Fruit fly (Drosophila melanogaster) whole organism, embryonic: ENCODE results near the gene Fur2.

Experiments used
- B-H1 ChIP-seq: fragments of 200-800 bp; sonication (Bioruptor generic); IDR thresholded peaks from 3 replicates; pipeline ENCODE4 v1.3.6; 2022; ENCODE audit warnings: missing biosample characterization, missing genetic modification characterization
- BEAF-32 ChIP-seq: fragments of 200-800 bp; sonication (Bioruptor generic); optimal IDR thresholded peaks from 3 replicates; lab custom pipeline; 2017; ENCODE audit warnings: missing biosample characterization, missing genetic modification characterization, mild to moderate bottlenecking, moderate library complexity, missing genetic modification reagents
- CG10274 ChIP-seq: fragments of 200-800 bp; sonication (Bioruptor generic); optimal IDR thresholded peaks from 3 replicates; lab custom pipeline; 2017; ENCODE audit warnings: missing biosample characterization, mild to moderate bottlenecking, missing genetic modification characterization
- CG10654 ChIP-seq: fragments of 200-800 bp; sonication (Bioruptor generic); optimal IDR thresholded peaks from 2 replicates; lab custom pipeline; 2016; ENCODE audit warnings: missing biosample characterization, missing genetic modification characterization
- CG12659 ChIP-seq: fragments of 200-800 bp; sonication (Bioruptor generic); optimal IDR thresholded peaks from 3 replicates; lab custom pipeline; 2017; ENCODE audit warnings: mild to moderate bottlenecking, missing biosample characterization, missing genetic modification reagents, missing genetic modification characterization
- CG12942 ChIP-seq: fragments of 200-800 bp; sonication (Bioruptor generic); optimal IDR thresholded peaks from 3 replicates; lab custom pipeline; 2016; ENCODE audit warnings: missing biosample characterization, missing genetic modification characterization
- CG14441 ChIP-seq: fragments of 200-800 bp; sonication (Bioruptor generic); IDR thresholded peaks from 2 replicates; pipeline ENCODE4 v1.3.6; 2022; ENCODE audit warnings: missing biosample characterization, missing genetic modification characterization
- CG15073 ChIP-seq: fragments of 200-800 bp; sonication (Bioruptor generic); optimal IDR thresholded peaks from 2 replicates; lab custom pipeline; 2016; ENCODE audit warnings: missing biosample characterization, missing genetic modification characterization
- CG15514 ChIP-seq: fragments of 200-800 bp; sonication (Bioruptor generic); optimal IDR thresholded peaks from 3 replicates; lab custom pipeline; 2017; ENCODE audit warnings: missing biosample characterization, missing genetic modification characterization, mild to moderate bottlenecking, moderate library complexity, missing genetic modification reagents
- CG1602 ChIP-seq: fragments of 200-800 bp; sonication (Bioruptor generic); optimal IDR thresholded peaks from 3 replicates; lab custom pipeline; 2016; ENCODE audit warnings: missing biosample characterization, missing genetic modification characterization
- CG1603 ChIP-seq: fragments of 200-800 bp; sonication (Bioruptor generic); optimal IDR thresholded peaks from 2 replicates; lab custom pipeline; 2019; ENCODE audit warnings: missing biosample characterization, mild to moderate bottlenecking, missing genetic modification characterization, moderate library complexity
- CG3726 ChIP-seq: fragments of 200-800 bp; sonication (Bioruptor generic); IDR thresholded peaks from 3 replicates; pipeline ENCODE4, ENCODE4 v1.3.6; 2022; ENCODE audit warnings: missing biosample characterization, missing genetic modification characterization
- CG4328 ChIP-seq: fragments of 200-800 bp; sonication (Bioruptor generic); optimal IDR thresholded peaks from 3 replicates; lab custom pipeline; 2017; ENCODE audit warnings: missing biosample characterization, missing genetic modification reagents, missing genetic modification characterization
- CG6689 ChIP-seq: fragments of 200-800 bp; sonication (Bioruptor generic); IDR thresholded peaks from 2 replicates; pipeline ENCODE4 v1.3.6; 2022; ENCODE audit warnings: missing biosample characterization, missing genetic modification characterization
- CG7357 ChIP-seq: fragments of 200-800 bp; sonication (Bioruptor generic); IDR thresholded peaks from 3 replicates; pipeline ENCODE4 v1.3.6; 2022; ENCODE audit warnings: missing biosample characterization, missing genetic modification characterization
- CG7556 ChIP-seq: fragments of 200-800 bp; sonication (Bioruptor generic); optimal IDR thresholded peaks from 2 replicates; lab custom pipeline; 2017; ENCODE audit warnings: missing biosample characterization, mild to moderate bottlenecking, missing genetic modification characterization
- CG8359 ChIP-seq: fragments of 200-800 bp; sonication (Bioruptor generic); optimal IDR thresholded peaks from 2 replicates; lab custom pipeline; 2017; ENCODE audit warnings: missing biosample characterization, mild to moderate bottlenecking, missing genetic modification characterization, borderline replicate concordance
- CG9215 ChIP-seq: fragments of 200-800 bp; sonication (Bioruptor generic); IDR thresholded peaks from 2 replicates; pipeline ENCODE4 v1.3.6; 2022; ENCODE audit warnings: missing biosample characterization, missing genetic modification characterization
- CG9876 ChIP-seq: fragments of 200-800 bp; sonication (Bioruptor generic); optimal IDR thresholded peaks from 2 replicates; lab custom pipeline; 2016; ENCODE audit warnings: missing biosample characterization, missing genetic modification characterization
- D19A ChIP-seq: fragments of 200-800 bp; optimal IDR thresholded peaks from 3 replicates; lab custom pipeline; 2019; ENCODE audit warnings: missing biosample characterization, mild to moderate bottlenecking, missing genetic modification characterization, moderate library complexity
- Dad ChIP-seq: fragments of 200-800 bp; sonication (Bioruptor generic); optimal IDR thresholded peaks from 3 replicates; lab custom pipeline; 2016; ENCODE audit warnings: missing biosample characterization, missing genetic modification characterization
- Dp ChIP-seq: fragments of 200-800 bp; sonication (Bioruptor generic); optimal IDR thresholded peaks from 2 replicates; lab custom pipeline; 2018; ENCODE audit warnings: missing biosample characterization, mild to moderate bottlenecking, missing genetic modification characterization, moderate library complexity
- HLHmδ ChIP-seq: fragments of 200-800 bp; sonication (Bioruptor generic); optimal IDR thresholded peaks from 2 replicates; lab custom pipeline; 2018; ENCODE audit warnings: missing biosample characterization, mild to moderate bottlenecking, missing genetic modification characterization, moderate library complexity
- HmgD ChIP-seq: fragments of 200-800 bp; sonication (Bioruptor generic); optimal IDR thresholded peaks from 3 replicates; lab custom pipeline; 2016; ENCODE audit warnings: missing biosample characterization, missing genetic modification characterization
- HmgZ ChIP-seq: fragments of 200-800 bp; sonication (Bioruptor generic); optimal IDR thresholded peaks from 2 replicates; lab custom pipeline; 2018; ENCODE audit warnings: missing biosample characterization, mild to moderate bottlenecking, missing genetic modification characterization
- Lim3 ChIP-seq: fragments of 200-800 bp; sonication (Bioruptor generic); IDR thresholded peaks from 2 replicates; pipeline ENCODE4 v1.3.6; 2022; ENCODE audit warnings: missing biosample characterization, missing genetic modification characterization
- Meics ChIP-seq: fragments of 200-800 bp; sonication (Bioruptor generic); optimal IDR thresholded peaks from 2 replicates; lab custom pipeline; 2017; ENCODE audit warnings: missing biosample characterization, mild to moderate bottlenecking, missing genetic modification characterization
- Optix ChIP-seq: fragments of 200-800 bp; sonication (Bioruptor generic); IDR thresholded peaks from 3 replicates; pipeline ENCODE4 v1.3.6; 2022; ENCODE audit warnings: missing biosample characterization, missing genetic modification characterization
- Sox100B ChIP-seq: fragments of 200-800 bp; sonication (Bioruptor generic); optimal IDR thresholded peaks from 3 replicates; lab custom pipeline; 2018; ENCODE audit warnings: missing biosample characterization, mild to moderate bottlenecking, missing genetic modification characterization
- Taf1 ChIP-seq: fragments of 200-800 bp; sonication (Bioruptor generic); IDR thresholded peaks from 2 replicates; pipeline ENCODE4 v1.3.6; 2022; ENCODE audit warnings: missing biosample characterization, missing genetic modification characterization
- ac ChIP-seq: fragments of 200-800 bp; sonication (Bioruptor generic); optimal IDR thresholded peaks from 3 replicates; lab custom pipeline; 2017; ENCODE audit warnings: missing biosample characterization, mild to moderate bottlenecking, missing genetic modification characterization
- az2 ChIP-seq: fragments of 200-800 bp; sonication (Bioruptor generic); optimal IDR thresholded peaks from 3 replicates; lab custom pipeline; 2016; ENCODE audit warnings: missing biosample characterization, missing genetic modification characterization
- cad ChIP-seq: fragments of >200 bp; optimal IDR thresholded peaks from 2 replicates; lab custom pipeline; 2017; ENCODE audit warnings: missing biosample characterization, missing genetic modification characterization
- croc ChIP-seq: fragments of 200-800 bp; sonication (Bioruptor generic); conservative IDR thresholded peaks from 3 replicates; pipeline ENCODE4 v1.3.6; 2022; ENCODE audit warnings: missing biosample characterization, missing genetic modification characterization
- ewg ChIP-seq: fragments of 200-800 bp; sonication (Bioruptor generic); optimal IDR thresholded peaks from 3 replicates; lab custom pipeline; 2017; ENCODE audit warnings: mild to moderate bottlenecking, missing biosample characterization, missing genetic modification reagents, missing genetic modification characterization
- fru ChIP-seq: fragments of >200 bp; optimal IDR thresholded peaks from 2 replicates; lab custom pipeline; 2017
- gce ChIP-seq: fragments of 200-800 bp; sonication (Bioruptor generic); IDR thresholded peaks from 3 replicates; pipeline ENCODE4 v1.3.6; 2022; ENCODE audit warnings: missing biosample characterization, missing genetic modification characterization
- gsb ChIP-seq: fragments of 200-800 bp; sonication (Bioruptor generic); IDR thresholded peaks from 2 replicates; pipeline ENCODE4 v1.3.6; 2022; ENCODE audit warnings: missing biosample characterization, missing genetic modification characterization
- ind ChIP-seq: fragments of 200-800 bp; sonication (Bioruptor generic); optimal IDR thresholded peaks from 3 replicates; lab custom pipeline; 2016; ENCODE audit warnings: missing biosample characterization, missing genetic modification characterization
- jigr1 ChIP-seq: fragments of 200-800 bp; sonication (Bioruptor generic); IDR thresholded peaks from 3 replicates; pipeline ENCODE4 v1.3.6; 2022; ENCODE audit warnings: missing biosample characterization, missing genetic modification characterization
- ken ChIP-seq: fragments of 200-800 bp; sonication (Bioruptor generic); IDR thresholded peaks from 3 replicates; pipeline ENCODE4 v1.3.6; 2022; ENCODE audit warnings: missing biosample characterization, missing genetic modification characterization
- knrl ChIP-seq: fragments of 200-800 bp; sonication (Bioruptor generic); IDR thresholded peaks from 3 replicates; pipeline ENCODE4 v1.3.6; 2022; ENCODE audit warnings: missing biosample characterization, missing genetic modification characterization; ENCODE audit not compliant: partially characterized antibody
- nerfin-1 ChIP-seq: fragments of 200-800 bp; sonication (Bioruptor generic); optimal IDR thresholded peaks from 3 replicates; lab custom pipeline; 2019; ENCODE audit warnings: missing biosample characterization, mild to moderate bottlenecking, missing genetic modification characterization, moderate library complexity
- ranshi ChIP-seq: fragments of 200-800 bp; sonication (Bioruptor generic); IDR thresholded peaks from 2 replicates; pipeline ENCODE4 v1.3.6; 2022; ENCODE audit warnings: missing biosample characterization, missing genetic modification characterization
- seq ChIP-seq: fragments of 200-800 bp; sonication (Bioruptor generic); IDR thresholded peaks from 2 replicates; pipeline ENCODE4 v1.3.6; 2022; ENCODE audit warnings: missing biosample characterization, missing genetic modification characterization
- shn ChIP-seq: fragments of 200-800 bp; sonication (Bioruptor generic); optimal IDR thresholded peaks from 3 replicates; lab custom pipeline; 2016; ENCODE audit warnings: missing biosample characterization, missing genetic modification characterization
- slbo ChIP-seq: fragments of 200-800 bp; sonication (Bioruptor generic); IDR thresholded peaks from 2 replicates; pipeline ENCODE4 v1.3.6; 2022; ENCODE audit warnings: missing biosample characterization, missing genetic modification characterization
- stc ChIP-seq: fragments of 200-800 bp; sonication (Bioruptor generic); IDR thresholded peaks from 2 replicates; pipeline ENCODE4 v1.3.6; 2022; ENCODE audit warnings: missing biosample characterization, missing genetic modification characterization
- trh ChIP-seq: fragments of 200-800 bp; sonication (Bioruptor generic); optimal IDR thresholded peaks from 2 replicates; lab custom pipeline; 2016; ENCODE audit warnings: missing biosample characterization, missing genetic modification characterization
- vvl ChIP-seq: fragments of 200-800 bp; sonication (Bioruptor generic); IDR thresholded peaks from 2 replicates; pipeline ENCODE4 v1.3.6; 2022; ENCODE audit warnings: missing biosample characterization, missing genetic modification characterization
- yki ChIP-seq: fragments of >200 bp; optimal IDR thresholded peaks from 3 replicates; lab custom pipeline; 2018
- zf30C ChIP-seq: fragments of 200-800 bp; sonication (Bioruptor generic); optimal IDR thresholded peaks from 3 replicates; lab custom pipeline; 2018; ENCODE audit warnings: missing biosample characterization, mild to moderate bottlenecking, missing genetic modification characterization

Gene Fur2

dm6 chrX:16422466-16423124, 49.7 kb downstream of the Fur2 start, which contains the start of gene hang (continued):
- no peak for TF ChIP-seq CG8359 (GFP tag; lab: Kevin White, UChicago)
- TF ChIP-seq gsb (GFP tag; lab: Robert Waterston, UW) = no peak
- peak; percentile 60 for TF ChIP-seq slbo (GFP tag; lab: Robert Waterston, UW)
- TF ChIP-seq cad = no peak
- TF ChIP-seq CG9876 (GFP tag; lab: Kevin White, UChicago) = peak; percentile 38
- no peak for TF ChIP-seq CG1602 (GFP tag; lab: Kevin White, UChicago)
- no peak for TF ChIP-seq seq (GFP tag; lab: Robert Waterston, UW)
- no peak for TF ChIP-seq Lim3 (GFP tag; lab: Robert Waterston, UW)
- TF ChIP-seq CG15073 (GFP tag; lab: Kevin White, UChicago) = no peak
- TF ChIP-seq CG10654 = peak; percentile 14
- peak; percentile 45; the same call in 1 of the 3 replicates for TF ChIP-seq ken
- TF ChIP-seq B-H1 (GFP tag; lab: Robert Waterston, UW) = no peak
- no peak for TF ChIP-seq Dad (GFP tag; lab: Kevin White, UChicago)
- TF ChIP-seq zf30C = no peak
- no peak for TF ChIP-seq jigr1 (GFP tag; lab: Robert Waterston, UW)
- TF ChIP-seq CG3726 = no peak
- TF ChIP-seq Meics (GFP tag; lab: Kevin White, UChicago) = peak; percentile 23
- no peak for TF ChIP-seq yki (lab: Kevin White, UChicago)
- TF ChIP-seq az2 = no peak
- no peak for TF ChIP-seq Optix (GFP tag; lab: Robert Waterston, UW)
- no peak for TF ChIP-seq CG7357 (GFP tag; lab: Robert Waterston, UW)
- TF ChIP-seq D19A (tag; lab: Kevin White, UChicago) = peak; percentile 18
- peak; percentile 66 for TF ChIP-seq vvl (GFP tag; lab: Robert Waterston, UW)
- TF ChIP-seq CG7556 (GFP tag; lab: Kevin White, UChicago) = no peak
- no peak for TF ChIP-seq Taf1
- TF ChIP-seq CG12659 (GFP tag; lab: Kevin White, UChicago) = peak; percentile 85
- TF ChIP-seq CG15514 (GFP tag; lab: Kevin White, UChicago) = peak; percentile 82
- TF ChIP-seq CG14441 (GFP tag; lab: Robert Waterston, UW) = peak; percentile 49
- no peak for TF ChIP-seq Sox100B (GFP tag; lab: Kevin White, UChicago)
- TF ChIP-seq HmgD (GFP tag; lab: Kevin White, UChicago) = peak; percentile 83
- no peak for TF ChIP-seq gce (GFP tag; lab: Robert Waterston, UW)
- no peak for TF ChIP-seq CG4328
- no peak for TF ChIP-seq nerfin-1 (tag; lab: Kevin White, UChicago)
- TF ChIP-seq ewg = peak; percentile 94
- TF ChIP-seq ranshi (GFP tag; lab: Robert Waterston, UW) = 0 out of 2 replicates have a peak, but pooled peaks have one; percentile 4
- peak; percentile 90 for TF ChIP-seq BEAF-32 (GFP tag; lab: Kevin White, UChicago)
- TF ChIP-seq CG10274 = no peak
- peak; percentile 37; the same call in 1 of the 2 replicates for TF ChIP-seq stc (GFP tag; lab: Robert Waterston, UW)
- TF ChIP-seq shn (GFP tag; lab: Kevin White, UChicago) = peak; percentile 34
- no peak for TF ChIP-seq trh (GFP tag; lab: Kevin White, UChicago)
- no peak for TF ChIP-seq ac (GFP tag; lab: Kevin White, UChicago)
- peak; percentile 34 for TF ChIP-seq HmgZ (tag; lab: Kevin White, UChicago)
- peak; percentile 80 for TF ChIP-seq knrl (GFP tag; lab: Robert Waterston, UW)
- TF ChIP-seq ind (GFP tag; lab: Kevin White, UChicago) = peak; percentile 10
- no peak for TF ChIP-seq croc
- no peak for TF ChIP-seq CG12942 (GFP tag; lab: Kevin White, UChicago)
- TF ChIP-seq HLHmδ (GFP tag; lab: Kevin White, UChicago) = peak; percentile 53
- TF ChIP-seq CG6689 = no peak
- TF ChIP-seq fru (lab: Kevin White, UChicago) = no peak
- peak; percentile 77 for TF ChIP-seq CG1603
- TF ChIP-seq Dp = peak; percentile 70
- TF ChIP-seq CG9215 (GFP tag; lab: Robert Waterston, UW) = no peak
